Worm (Caenorhabditis elegans): ENCODE data around the gene nstp-2.

nstp-2 gene

DNA sequence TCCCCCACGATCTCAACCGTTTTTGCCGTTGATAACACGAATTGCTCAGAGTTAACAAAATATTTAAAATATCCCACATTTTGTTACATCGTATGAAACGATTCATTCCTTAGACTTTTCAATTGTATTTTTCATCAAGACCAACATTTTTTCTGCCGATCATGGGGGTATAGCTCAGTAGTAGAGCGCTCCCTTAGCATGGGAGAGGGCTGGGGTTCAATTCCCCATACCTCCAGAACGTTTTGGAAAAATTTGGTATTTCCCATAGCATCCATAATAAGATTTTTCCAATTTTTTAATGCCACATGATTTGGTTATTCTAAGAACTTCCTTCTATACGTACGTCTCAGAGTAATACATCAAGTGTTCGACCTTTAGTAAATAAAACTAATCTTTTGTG, 43.9 kb downstream of the nstp-2 start:
- TF ChIP-seq ceh-34 (tag; optimal IDR thresholded peaks at IDR 0.05) = no peak

DNA sequence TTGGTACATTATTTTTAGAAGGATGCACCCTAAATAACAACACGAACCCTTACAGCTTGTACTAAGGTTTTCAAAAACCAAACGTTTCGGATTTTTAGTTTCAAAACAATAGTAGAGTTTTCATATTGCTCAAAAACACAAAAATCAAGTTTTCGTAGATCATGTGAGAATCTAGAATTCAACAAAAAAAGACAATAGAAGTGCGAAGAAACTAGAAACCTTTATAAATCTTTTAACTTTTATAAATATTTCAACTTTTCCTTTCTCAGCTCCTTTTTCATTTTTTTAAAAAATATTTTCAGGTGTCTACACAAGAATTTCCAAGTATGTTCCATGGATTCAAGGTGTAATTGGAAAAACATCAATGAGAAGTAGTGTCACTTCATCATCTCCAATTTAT, 45.6 kb downstream of the nstp-2 start, which contains the start of gene best-9:
TSS of gene best-9 (plus strand) at position 301 of the 400 bp plus-strand sequence.
- TF ChIP-seq tbx-2 (tag; optimal IDR thresholded peaks at IDR 0.05) = no peak
- no peak for TF ChIP-seq hlh-6 (tag; optimal IDR thresholded peaks at IDR 0.05)
- no peak for TF ChIP-seq unc-86 (tag; optimal IDR thresholded peaks at IDR 0.05)
- no peak for TF ChIP-seq ttx-3 (tag; optimal IDR thresholded peaks at IDR 0.05)
- TF ChIP-seq lin-11 (tag; optimal IDR thresholded peaks at IDR 0.05) = no peak
- TF ChIP-seq elt-2 (tag; optimal IDR thresholded peaks at IDR 0.05) = no peak
- TF ChIP-seq ceh-18 (tag; optimal IDR thresholded peaks at IDR 0.05) = no peak
- TF ChIP-seq unc-55 (GFP tag; optimal IDR thresholded peaks at IDR 0.05) = no peak
- TF ChIP-seq sox-2 (GFP tag; IDR thresholded peaks at IDR 0.05) = no peak
- TF ChIP-seq pqm-1 (tag; optimal IDR thresholded peaks at IDR 0.05) = no peak
- TF ChIP-seq hlh-13 (GFP tag; optimal IDR thresholded peaks at IDR 0.05) = no peak
- no peak for TF ChIP-seq gmeb-2 (tag; optimal IDR thresholded peaks at IDR 0.05)
- TF ChIP-seq npax-4 (tag; optimal IDR thresholded peaks at IDR 0.05) = no peak
- no peak for TF ChIP-seq rnt-1 (tag; optimal IDR thresholded peaks at IDR 0.05)
- no peak for TF ChIP-seq eyg-1 (tag; optimal IDR thresholded peaks at IDR 0.05)

DNA sequence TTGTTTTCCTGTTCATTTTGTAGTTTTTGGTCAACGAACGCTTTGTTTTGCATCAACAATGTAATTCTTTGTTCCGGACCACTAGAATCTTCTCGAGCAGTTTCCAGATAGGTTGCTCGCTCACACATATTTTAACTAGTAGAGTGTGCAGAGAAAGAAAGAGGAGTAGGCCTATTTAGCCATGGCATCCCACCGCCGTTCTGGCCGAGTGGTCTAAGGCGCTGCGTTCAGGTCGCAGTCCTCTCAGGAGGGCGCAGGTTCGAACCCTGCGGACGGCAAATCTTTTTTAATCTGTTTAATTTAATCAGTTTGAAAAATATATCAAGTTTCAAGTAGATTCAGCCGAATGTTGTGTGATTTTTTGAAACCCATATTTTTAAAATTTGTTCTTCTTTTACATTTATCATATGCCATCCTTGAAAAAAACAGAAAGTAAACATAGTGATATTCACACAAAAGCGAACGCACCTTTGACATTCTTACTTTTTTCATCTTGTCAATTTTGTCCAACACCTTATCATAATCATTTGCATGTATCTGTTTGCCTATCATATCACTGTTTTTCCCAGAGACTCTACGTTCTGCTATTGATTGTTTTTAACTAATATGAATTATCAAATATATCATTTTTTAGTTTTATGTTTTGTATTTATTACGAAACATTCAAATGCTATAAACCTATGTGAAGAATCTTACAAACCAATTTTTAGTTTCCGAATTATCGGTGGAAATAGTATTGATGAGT, 49.2 kb downstream of the nstp-2 start, which contains the start of gene try-3:
TSS of gene try-3 (plus strand) at position 532 of the 745 bp plus-strand sequence.
- peak; percentile 2 for TF ChIP-seq K02D7.2 (tag; optimal IDR thresholded peaks at IDR 0.05)
- peak; percentile 22 for TF ChIP-seq zip-5 (tag; optimal IDR thresholded peaks at IDR 0.05)
- peak; percentile 58 for TF ChIP-seq nfya-1 (tag; optimal IDR thresholded peaks at IDR 0.05)
- TF ChIP-seq pha-4 (tag; optimal IDR thresholded peaks at IDR 0.05) = no peak
- no peak for TF ChIP-seq madf-2 (tag; optimal IDR thresholded peaks at IDR 0.05)
- no peak for TF ChIP-seq ceh-2 (tag; optimal IDR thresholded peaks at IDR 0.05)
- no peak for TF ChIP-seq hlh-30 (tag; optimal IDR thresholded peaks at IDR 0.05; ENCODE audit: insufficient read depth)
- no peak for TF ChIP-seq dmd-4 (tag; optimal IDR thresholded peaks at IDR 0.05; ENCODE audit: borderline replicate concordance)
- TF ChIP-seq hlh-15 (tag; optimal IDR thresholded peaks at IDR 0.05) = no peak
- peak; percentile 47 for TF ChIP-seq pha-2 (tag; optimal IDR thresholded peaks at IDR 0.05)
- peak; percentile 56 for TF ChIP-seq lin-11 (tag; optimal IDR thresholded peaks at IDR 0.05)
- TF ChIP-seq ceh-14 (tag; optimal IDR thresholded peaks at IDR 0.05) = peak; percentile 41
- no peak for TF ChIP-seq npax-4 (tag; optimal IDR thresholded peaks at IDR 0.05)
- TF ChIP-seq ceh-24 (tag; optimal IDR thresholded peaks at IDR 0.05) = no peak
- TF ChIP-seq che-1 (tag; optimal IDR thresholded peaks at IDR 0.05) = peak; percentile 59
- TF ChIP-seq ceh-19 (GFP tag; optimal IDR thresholded peaks at IDR 0.05) = peak; percentile 52
- TF ChIP-seq ttx-3 (tag; optimal IDR thresholded peaks at IDR 0.05) = peak; percentile 42
- peak; percentile 60 for TF ChIP-seq T23F11.4 (GFP tag; optimal IDR thresholded peaks at IDR 0.05)
- TF ChIP-seq ama-1 (optimal IDR thresholded peaks at IDR 0.05) = no peak
- TF ChIP-seq Y22D7AL.16 (tag; optimal IDR thresholded peaks at IDR 0.05) = no peak
- peak; percentile 36 for TF ChIP-seq eyg-1 (tag; optimal IDR thresholded peaks at IDR 0.05)
- peak; percentile 43; the same call in 1 of the 2 replicates for TF ChIP-seq unc-3 (GFP tag; conservative IDR thresholded peaks at IDR 0.05)
- peak; percentile 31 for TF ChIP-seq unc-3 (tag; optimal IDR thresholded peaks at IDR 0.05)
- TF ChIP-seq hlh-8 (tag; optimal IDR thresholded peaks at IDR 0.05) = peak; percentile 5
- TF ChIP-seq lim-6 (tag; optimal IDR thresholded peaks at IDR 0.05) = no peak
- peak; percentile 51 for TF ChIP-seq gmeb-2 (tag; optimal IDR thresholded peaks at IDR 0.05)
- peak; percentile 34 for TF ChIP-seq C38D4.7 (GFP tag; optimal IDR thresholded peaks at IDR 0.05)
- TF ChIP-seq K09A11.1 (tag; optimal IDR thresholded peaks at IDR 0.05; ENCODE audit: insufficient read depth) = peak; percentile 24
- no peak for TF ChIP-seq unc-42 (tag; optimal IDR thresholded peaks at IDR 0.05)
- no peak for TF ChIP-seq ets-4 (tag; optimal IDR thresholded peaks at IDR 0.05)
- peak; percentile 68 for TF ChIP-seq dve-1 (tag; optimal IDR thresholded peaks at IDR 0.05)
- peak; percentile 67 for TF ChIP-seq ztf-16 (tag; optimal IDR thresholded peaks at IDR 0.05)
- TF ChIP-seq rnt-1 (tag; optimal IDR thresholded peaks at IDR 0.05) = no peak
- peak; percentile 58 for TF ChIP-seq ceh-6 (GFP tag; optimal IDR thresholded peaks at IDR 0.05)
- TF ChIP-seq ceh-18 (tag; optimal IDR thresholded peaks at IDR 0.05) = peak; percentile 17
- TF ChIP-seq ceh-48 (tag; optimal IDR thresholded peaks at IDR 0.05) = no peak
- TF ChIP-seq hlh-13 (GFP tag; optimal IDR thresholded peaks at IDR 0.05) = peak; percentile 16
- peak; percentile 50 for TF ChIP-seq pat-9 (tag; optimal IDR thresholded peaks at IDR 0.05)
- peak; percentile 23 for TF ChIP-seq pros-1 (tag; optimal IDR thresholded peaks at IDR 0.05)

Data from whole organism, late embryonic.